Fruit fly (Drosophila melanogaster): ENCODE data around the gene meigo.

DNA sequence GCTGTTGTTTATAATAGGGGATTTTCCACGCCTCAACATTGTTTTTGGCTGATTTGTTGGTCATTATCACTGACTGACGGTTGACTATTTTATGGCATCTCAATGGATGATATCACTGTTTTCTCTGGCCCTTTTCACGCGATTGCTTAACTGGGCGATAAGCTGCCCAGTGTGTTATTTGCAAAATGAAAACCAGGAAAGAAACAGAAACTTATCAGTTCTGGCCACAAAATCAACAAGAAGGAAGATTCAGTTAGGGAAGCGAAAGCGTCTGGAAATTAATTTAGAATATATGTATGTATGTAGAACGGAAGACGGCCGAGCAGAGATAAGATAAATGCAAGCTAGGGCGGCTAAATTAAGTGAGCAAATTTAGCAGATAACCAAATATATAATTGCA, 43.9 kb downstream of the meigo start:
- TF ChIP-seq psq (optimal IDR thresholded peaks at IDR 0.05) (no peak), Dll (optimal IDR thresholded peaks at IDR 0.05) (no peak)
